Worm (Caenorhabditis elegans): ENCODE data around the gene clc-27.

DNA sequence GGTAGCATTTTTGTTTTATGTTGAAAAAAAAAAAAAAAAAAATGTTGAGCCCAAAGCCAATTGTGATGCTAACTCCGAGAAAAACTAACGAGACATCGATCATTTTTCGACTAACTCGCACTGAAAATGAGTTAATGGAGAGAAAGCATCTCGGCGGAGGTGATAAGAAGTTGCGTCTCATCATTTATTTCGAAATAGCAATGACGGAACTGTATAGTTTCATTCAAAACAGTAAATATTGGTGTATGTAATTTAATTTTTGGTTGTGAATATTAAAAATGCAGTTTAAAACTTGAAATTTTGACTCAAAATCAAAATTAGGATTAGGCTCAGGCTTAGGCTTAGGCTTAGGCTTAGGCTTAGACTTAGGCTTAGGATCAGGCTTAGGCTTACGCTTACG is 18.1 kb downstream of the clc-27 start, which contains the start of gene clc-25:
- TF ChIP-seq W03F9.2 (tag; optimal IDR thresholded peaks at IDR 0.05): no peak
- no peak for TF ChIP-seq him-1 (tag; optimal IDR thresholded peaks at IDR 0.05)

Measured in whole organism, L4/young adult.